Worm (Caenorhabditis elegans) whole organism, L2 larva: ENCODE measurements around the gene Y105C5B.9.

ENCODE experiments used
- C34F6.9 ChIP-seq: fragments of 150-350 bp; optimal IDR thresholded peaks from 2 replicates; lab custom pipeline; 2014; ENCODE audit warnings: missing biosample characterization, missing genetic modification characterization
- F13H6.1 ChIP-seq: sonication (generic microtip); optimal IDR thresholded peaks from 2 replicates; lab custom pipeline; 2016; ENCODE audit warnings: missing genetic modification characterization, missing compliant biosample characterization
- R02D3.7 ChIP-seq: fragments of 150-350 bp; optimal IDR thresholded peaks from 2 replicates; lab custom pipeline; 2014; ENCODE audit warnings: missing biosample characterization, missing genetic modification characterization
- Y55F3AM.14 ChIP-seq: fragments of 200-800 bp; sonication (Bioruptor generic); optimal IDR thresholded peaks from 2 replicates; lab custom pipeline; 2018; ENCODE audit warnings: mild to moderate bottlenecking, missing genetic modification characterization, missing compliant biosample characterization
- ZK546.5 ChIP-seq: sonication (generic microtip); optimal IDR thresholded peaks from 2 replicates; lab custom pipeline; 2017; ENCODE audit warnings: missing biosample characterization, missing genetic modification characterization
- alr-1 ChIP-seq: fragments of 150-350 bp; optimal IDR thresholded peaks from 2 replicates; lab custom pipeline; 2014; ENCODE audit warnings: missing biosample characterization, missing genetic modification characterization
- ama-1 ChIP-seq: fragments of 150-350 bp; optimal IDR thresholded peaks from 2 replicates; lab custom pipeline; 2018; ENCODE audit warnings: inconsistent platforms
- blmp-1 ChIP-seq: sonication (generic microtip); optimal IDR thresholded peaks from 2 replicates; lab custom pipeline; 2017; ENCODE audit warnings: missing genetic modification characterization, mild to moderate bottlenecking, missing compliant biosample characterization, antibody characterized with exemption, moderate library complexity; ENCODE audit not compliant: insufficient read depth
- dmd-4 ChIP-seq: sonication (generic microtip); optimal IDR thresholded peaks from 2 replicates; lab custom pipeline; 2017; ENCODE audit warnings: missing biosample characterization, missing genetic modification characterization
- egl-27 ChIP-seq: sonication (generic microtip); optimal IDR thresholded peaks from 3 replicates; lab custom pipeline; 2017; ENCODE audit warnings: missing biosample characterization, missing genetic modification reagents, missing genetic modification characterization
- elt-1 ChIP-seq: fragments of 150-350 bp; optimal IDR thresholded peaks from 2 replicates; lab custom pipeline; 2014; ENCODE audit warnings: missing biosample characterization, missing genetic modification characterization
- elt-3 ChIP-seq: sonication (generic microtip); optimal IDR thresholded peaks from 2 replicates; lab custom pipeline; 2017; ENCODE audit warnings: missing biosample characterization, missing genetic modification characterization
- fos-1 ChIP-seq: fragments of 150-350 bp; optimal IDR thresholded peaks from 2 replicates; lab custom pipeline; 2014; ENCODE audit warnings: missing biosample characterization, missing genetic modification characterization
- gmeb-1 ChIP-seq: fragments of 150-350 bp; optimal IDR thresholded peaks from 2 replicates; lab custom pipeline; 2014; ENCODE audit warnings: missing biosample characterization, missing genetic modification characterization
- lin-11 ChIP-seq: fragments of 150-350 bp; sonication (generic microtip); optimal IDR thresholded peaks from 2 replicates; lab custom pipeline; 2014; ENCODE audit warnings: missing biosample characterization, missing genetic modification characterization, inconsistent platforms, mixed read lengths
- lin-13 ChIP-seq: fragments of 150-350 bp; optimal IDR thresholded peaks from 2 replicates; lab custom pipeline; 2014; ENCODE audit warnings: missing biosample characterization, missing genetic modification reagents, missing genetic modification characterization
- lin-39 ChIP-seq: fragments of 150-350 bp; optimal IDR thresholded peaks from 2 replicates; lab custom pipeline; 2014; ENCODE audit warnings: missing biosample characterization, missing genetic modification reagents, missing genetic modification characterization
- lsy-2 ChIP-seq, 2 experiments: fragments of 150-350 bp in 1 of 2; sonication (generic microtip) in 1 of 2; optimal IDR thresholded peaks; 2 replicates each; lab custom pipeline; 2014 to 2017; ENCODE audit warnings: missing biosample characterization in 2 of 2, missing genetic modification characterization in 2 of 2
- mab-5 ChIP-seq: fragments of 150-350 bp; optimal IDR thresholded peaks from 2 replicates; lab custom pipeline; 2014; ENCODE audit warnings: missing biosample characterization, missing genetic modification characterization
- mbf-1 ChIP-seq: sonication (generic microtip); optimal IDR thresholded peaks from 2 replicates; lab custom pipeline; 2017; ENCODE audit warnings: missing biosample characterization, missing genetic modification characterization
- mdl-1 ChIP-seq, 2 experiments: fragments of 150-350 bp in 1 of 2; sonication (generic microtip) in 1 of 2; optimal IDR thresholded peaks; 2 replicates each; lab custom pipeline; 2017; ENCODE audit warnings: missing biosample characterization in 2 of 2, missing genetic modification characterization in 2 of 2
- nhr-10 ChIP-seq: sonication (generic microtip); optimal IDR thresholded peaks from 2 replicates; lab custom pipeline; 2017; ENCODE audit warnings: missing biosample characterization, missing genetic modification characterization
- nhr-11 ChIP-seq: fragments of 150-350 bp; optimal IDR thresholded peaks from 2 replicates; lab custom pipeline; 2014; ENCODE audit warnings: missing biosample characterization, missing genetic modification characterization
- nhr-129 ChIP-seq: fragments of 150-350 bp; optimal IDR thresholded peaks from 2 replicates; lab custom pipeline; 2014; ENCODE audit warnings: missing biosample characterization, missing genetic modification characterization
- nhr-21 ChIP-seq: fragments of 150-350 bp; optimal IDR thresholded peaks from 2 replicates; lab custom pipeline; 2014; ENCODE audit warnings: missing biosample characterization, missing genetic modification characterization
- nhr-23 ChIP-seq: fragments of 150-350 bp; optimal IDR thresholded peaks from 2 replicates; lab custom pipeline; 2014; ENCODE audit warnings: missing biosample characterization, missing genetic modification reagents, missing genetic modification characterization
- nhr-237 ChIP-seq: fragments of 150-350 bp; optimal IDR thresholded peaks from 2 replicates; lab custom pipeline; 2014; ENCODE audit warnings: missing biosample characterization, missing genetic modification characterization
- nhr-25 ChIP-seq: fragments of 150-350 bp; sonication (generic microtip); optimal IDR thresholded peaks from 3 replicates; lab custom pipeline; 2014; ENCODE audit warnings: missing biosample characterization, missing genetic modification characterization
- nhr-77 ChIP-seq: fragments of 150-350 bp; optimal IDR thresholded peaks from 2 replicates; lab custom pipeline; 2014; ENCODE audit warnings: missing biosample characterization, missing genetic modification characterization
- peb-1 ChIP-seq: fragments of 150-350 bp; optimal IDR thresholded peaks from 2 replicates; lab custom pipeline; 2014; ENCODE audit warnings: missing biosample characterization, missing genetic modification characterization
- skn-1 ChIP-seq: sonication (generic microtip); optimal IDR thresholded peaks from 2 replicates; lab custom pipeline; 2017; ENCODE audit warnings: missing biosample characterization, missing genetic modification characterization
- sma-3 ChIP-seq: sonication (generic microtip); optimal IDR thresholded peaks from 2 replicates; lab custom pipeline; 2016; ENCODE audit warnings: missing genetic modification reagents, missing genetic modification characterization, missing compliant biosample characterization
- sma-9 ChIP-seq, 2 experiments: fragments of 150-350 bp in 1 of 2; sonication (generic microtip) in 1 of 2; optimal IDR thresholded peaks; 2 replicates each; lab custom pipeline; 2014 to 2016; ENCODE audit warnings: missing genetic modification characterization in 2 of 2, mild to moderate bottlenecking in 1 of 2, missing biosample characterization in 1 of 2, missing compliant biosample characterization in 1 of 2, missing genetic modification reagents in 1 of 2, moderate library complexity in 1 of 2
- snpc-4 ChIP-seq: fragments of 150-350 bp; optimal IDR thresholded peaks from 2 replicates; lab custom pipeline; 2014; ENCODE audit warnings: missing biosample characterization, missing genetic modification characterization
- unc-39 ChIP-seq: fragments of 150-350 bp; optimal IDR thresholded peaks from 2 replicates; lab custom pipeline; 2014; ENCODE audit warnings: missing biosample characterization, missing genetic modification characterization
- unc-55 ChIP-seq: fragments of 150-350 bp; sonication (generic microtip); optimal IDR thresholded peaks from 3 replicates; lab custom pipeline; 2014; ENCODE audit warnings: missing biosample characterization, missing genetic modification reagents, missing genetic modification characterization
- zag-1 ChIP-seq: fragments of 150-350 bp; optimal IDR thresholded peaks from 2 replicates; lab custom pipeline; 2014; ENCODE audit warnings: missing biosample characterization, missing genetic modification characterization
- ztf-1 ChIP-seq: fragments of 200-800 bp; sonication (Bioruptor generic); conservative IDR thresholded peaks from 2 replicates; pipeline ENCODE4 v1.3.6; 2022; ENCODE audit warnings: missing genetic modification characterization, missing compliant biosample characterization
- ztf-11 ChIP-seq: sonication (generic microtip); optimal IDR thresholded peaks from 2 replicates; lab custom pipeline; 2017; ENCODE audit warnings: missing biosample characterization, missing genetic modification characterization
- ztf-4 ChIP-seq: fragments of 150-350 bp; optimal IDR thresholded peaks from 2 replicates; lab custom pipeline; 2014; ENCODE audit warnings: missing biosample characterization, missing genetic modification characterization

Gene Y105C5B.9

ce11 chrIV:15930281-15930680 is at the start of gene Y105C5B.9:
Gene Y105C5B.9, plus strand, starts transcription at chrIV:15930581.
- no peak for TF ChIP-seq peb-1 (tag; lab: Kevin White, UChicago)
- no peak for TF ChIP-seq sma-9 (GFP tag; optimal IDR thresholded peaks at IDR 0.05; lab: Kevin White, UChicago)
- TF ChIP-seq sma-9 (tag; optimal IDR thresholded peaks at IDR 0.05; lab: Kevin White, UChicago): no peak
- no peak for TF ChIP-seq R02D3.7
- no peak for TF ChIP-seq nhr-25 (tag; lab: Kevin White, UChicago)
- no peak for TF ChIP-seq lsy-2 (tag; optimal IDR thresholded peaks at IDR 0.05; lab: Kevin White, UChicago)
- TF ChIP-seq unc-39 (tag; lab: Kevin White, UChicago): no peak
- no peak for TF ChIP-seq lin-39 (tag; lab: Kevin White, UChicago)

ce11 chrIV:15883922-15884321 is 46.5 kb upstream of the Y105C5B.9 start, which contains the start of gene Y105C5B.3:
Gene Y105C5B.3, plus strand, starts transcription at chrIV:15884222.
- TF ChIP-seq snpc-4 (tag; lab: Kevin White, UChicago): no peak
- TF ChIP-seq nhr-237 (tag; lab: Kevin White, UChicago): no peak
- TF ChIP-seq nhr-77 (tag; lab: Kevin White, UChicago): no peak
- no peak for TF ChIP-seq nhr-25 (tag; lab: Kevin White, UChicago)
- TF ChIP-seq elt-1 (tag; lab: Kevin White, UChicago): no peak
- TF ChIP-seq nhr-23 (tag; lab: Kevin White, UChicago): no peak
- no peak for TF ChIP-seq alr-1 (tag; lab: Kevin White, UChicago)
- no peak for TF ChIP-seq mab-5 (tag; lab: Kevin White, UChicago)
- no peak for TF ChIP-seq elt-3 (tag; lab: Kevin White, UChicago)
- TF ChIP-seq unc-55 (GFP tag; lab: Kevin White, UChicago): no peak
- TF ChIP-seq sma-3: no peak

- no peak for TF ChIP-seq lin-39 (tag; lab: Kevin White, UChicago)
- TF ChIP-seq nhr-10 (tag; lab: Kevin White, UChicago): no peak
- TF ChIP-seq unc-55 (GFP tag; lab: Kevin White, UChicago): no peak
- TF ChIP-seq elt-3 (tag; lab: Kevin White, UChicago): no peak
- TF ChIP-seq snpc-4 (tag; lab: Kevin White, UChicago): no peak
- no peak for TF ChIP-seq skn-1 (tag; lab: Kevin White, UChicago)
- no peak for TF ChIP-seq nhr-129 (tag; lab: Kevin White, UChicago)
- no peak for TF ChIP-seq ztf-11
- no peak for TF ChIP-seq nhr-11 (tag; lab: Kevin White, UChicago)
- TF ChIP-seq gmeb-1 (tag; lab: Kevin White, UChicago): no peak
- no peak for TF ChIP-seq C34F6.9
- TF ChIP-seq egl-27: no peak
- TF ChIP-seq zag-1 (tag; lab: Kevin White, UChicago): no peak
- TF ChIP-seq nhr-237 (tag; lab: Kevin White, UChicago): no peak
- no peak for TF ChIP-seq dmd-4
- no peak for TF ChIP-seq sma-9 (GFP tag; optimal IDR thresholded peaks at IDR 0.05; lab: Kevin White, UChicago)
- no peak for TF ChIP-seq sma-9 (tag; optimal IDR thresholded peaks at IDR 0.05; lab: Kevin White, UChicago)
- TF ChIP-seq nhr-21 (tag; lab: Kevin White, UChicago): no peak
- TF ChIP-seq mbf-1 (tag; lab: Kevin White, UChicago): no peak
- TF ChIP-seq alr-1 (tag; lab: Kevin White, UChicago): no peak
- TF ChIP-seq R02D3.7: no peak
Measured at ce11 chrIV:15894133-15894532, 36.2 kb upstream of the Y105C5B.9 start, which contains the start of gene srv-14. Gene srv-14, minus strand, starts transcription at chrIV:15894233.

ce11 chrIV:15894819-15895218 is 35.6 kb upstream of the Y105C5B.9 start:
- TF ChIP-seq ama-1: no peak
- no peak for TF ChIP-seq R02D3.7
- TF ChIP-seq sma-3: no peak
- TF ChIP-seq nhr-10 (tag; lab: Kevin White, UChicago): no peak
- no peak for TF ChIP-seq ztf-11
- TF ChIP-seq ztf-4 (tag; lab: Kevin White, UChicago): no peak
- no peak for TF ChIP-seq fos-1 (tag; lab: Kevin White, UChicago)
- TF ChIP-seq skn-1 (tag; lab: Kevin White, UChicago): no peak

- TF ChIP-seq F13H6.1 (tag; lab: Kevin White, UChicago) (no peak), alr-1 (tag; lab: Kevin White, UChicago) (no peak), C34F6.9 (no peak), mdl-1 (tag; optimal IDR thresholded peaks at IDR 0.05; lab: Kevin White, UChicago) (no peak), lin-13 (no peak), blmp-1 (tag; lab: Kevin White, UChicago) (no peak), ztf-1 (GFP tag; lab: Robert Waterston, UW) (no peak), ama-1 (no peak), Y55F3AM.14 (GFP tag; lab: Kevin White, UChicago) (no peak), nhr-77 (tag; lab: Kevin White, UChicago) (no peak), ztf-4 (tag; lab: Kevin White, UChicago) (no peak), dmd-4 (no peak), lin-11 (tag; lab: Kevin White, UChicago) (no peak), snpc-4 (tag; lab: Kevin White, UChicago) (no peak), ZK546.5 (no peak)
- TF ChIP-seq, all 48 proteins: peak for 0
Measured at ce11 chrIV:15900158-15900557, 30.2 kb upstream of the Y105C5B.9 start.
